Worm (Caenorhabditis elegans): ENCODE measurements around the gene pkc-1.

pkc-1 gene

ce11 chrV:12024273-12024672 is 7.7 kb downstream of the pkc-1 start (continued):
- no peak for TF ChIP-seq nhr-90 (tag; optimal IDR thresholded peaks at IDR 0.05; ENCODE audit: poor library complexity)
- no peak for TF ChIP-seq nhr-28 (tag; optimal IDR thresholded peaks at IDR 0.05)
- no peak for TF ChIP-seq ama-1 (optimal IDR thresholded peaks at IDR 0.05)
- TF ChIP-seq unc-62 (GFP tag; optimal IDR thresholded peaks at IDR 0.05) = no peak
- no peak for TF ChIP-seq egl-27 (tag; optimal IDR thresholded peaks at IDR 0.05)
- peak; percentile 20 for TF ChIP-seq dsc-1 (tag; optimal IDR thresholded peaks at IDR 0.05)
- no peak for TF ChIP-seq nhr-11 (tag; optimal IDR thresholded peaks at IDR 0.05)
- no peak for TF ChIP-seq pax-3 (tag; optimal IDR thresholded peaks at IDR 0.05)
- TF ChIP-seq egl-13 (tag; optimal IDR thresholded peaks at IDR 0.05) = peak; percentile 84
- TF ChIP-seq nhr-19 (GFP tag; conservative IDR thresholded peaks at IDR 0.05) = 0 out of 2 replicates have a peak, but pooled peaks have one; percentile 6
- TF ChIP-seq rnt-1 (tag; optimal IDR thresholded peaks at IDR 0.05) = no peak
- TF ChIP-seq lir-3 (tag; optimal IDR thresholded peaks at IDR 0.05; ENCODE audit: poor library complexity) = no peak
- TF ChIP-seq swsn-7 (tag; optimal IDR thresholded peaks at IDR 0.05) = peak; percentile 33
- TF ChIP-seq lin-39 (tag; optimal IDR thresholded peaks at IDR 0.05) = no peak
- TF ChIP-seq alr-1 (tag; optimal IDR thresholded peaks at IDR 0.05; ENCODE audit: borderline replicate concordance) = no peak
- TF ChIP-seq mef-2 (tag; optimal IDR thresholded peaks at IDR 0.05) = no peak
- TF ChIP-seq lin-15B (tag; optimal IDR thresholded peaks at IDR 0.05) = no peak
- TF ChIP-seq nhr-71 (tag; optimal IDR thresholded peaks at IDR 0.05) = peak; percentile 63
- no peak for TF ChIP-seq ces-1 (GFP tag; optimal IDR thresholded peaks at IDR 0.05)
- TF ChIP-seq elt-2 (tag; optimal IDR thresholded peaks at IDR 0.05) = no peak
- TF ChIP-seq mep-1 (tag; optimal IDR thresholded peaks at IDR 0.05) = peak; percentile 2
- no peak for TF ChIP-seq fos-1 (tag; optimal IDR thresholded peaks at IDR 0.05)
- TF ChIP-seq F16B12.6 (tag; optimal IDR thresholded peaks at IDR 0.05) = no peak
- no peak for TF ChIP-seq unc-98 (GFP tag; IDR thresholded peaks at IDR 0.05)
- TF ChIP-seq pqm-1 (tag; optimal IDR thresholded peaks at IDR 0.05) = no peak
- no peak for TF ChIP-seq C16A3.4 (tag; optimal IDR thresholded peaks at IDR 0.05)
- TF ChIP-seq lin-35 (GFP tag; optimal IDR thresholded peaks at IDR 0.05) = peak in 1 of 2 experiments; percentile 8
- no peak for TF ChIP-seq nhr-84 (tag; optimal IDR thresholded peaks at IDR 0.05)
- TF ChIP-seq unc-30 (tag; optimal IDR thresholded peaks at IDR 0.05) = no peak
- TF ChIP-seq efl-1 (optimal IDR thresholded peaks at IDR 0.05) = no peak
- TF ChIP-seq efl-1 (GFP tag; optimal IDR thresholded peaks at IDR 0.05 in 1 of 2) = no peak
- TF ChIP-seq ets-5 (GFP tag; IDR thresholded peaks at IDR 0.05) = no peak
- peak; percentile 67 for TF ChIP-seq unc-86 (tag; optimal IDR thresholded peaks at IDR 0.05)
- TF ChIP-seq hpl-2 (GFP tag; optimal IDR thresholded peaks at IDR 0.05) = no peak
- peak in 1 of 2 experiments; percentile 3 for TF ChIP-seq lsy-2 (tag; optimal IDR thresholded peaks at IDR 0.05)
- no peak for TF ChIP-seq aly-2 (tag; optimal IDR thresholded peaks at IDR 0.05)
- no peak for TF ChIP-seq nhr-12 (tag; optimal IDR thresholded peaks at IDR 0.05)
- peak; percentile 71 for TF ChIP-seq fkh-10 (GFP tag; optimal IDR thresholded peaks at IDR 0.05)

- TF ChIP-seq hlh-4 (tag; optimal IDR thresholded peaks at IDR 0.05) (no peak), pqm-1 (tag; optimal IDR thresholded peaks at IDR 0.05) (no peak), tbx-2 (tag; optimal IDR thresholded peaks at IDR 0.05) (no peak), nhr-12 (tag; optimal IDR thresholded peaks at IDR 0.05) (no peak), dpl-1 (GFP tag; optimal IDR thresholded peaks at IDR 0.05) (no peak), nhr-19 (GFP tag; conservative IDR thresholded peaks at IDR 0.05) (no peak), nhr-11 (tag; optimal IDR thresholded peaks at IDR 0.05) (no peak), vab-15 (tag; optimal IDR thresholded peaks at IDR 0.05) (no peak), skn-1 (tag; optimal IDR thresholded peaks at IDR 0.05) (no peak), isw-1 (GFP tag; IDR thresholded peaks at IDR 0.05) (no peak), nhr-76 (tag; optimal IDR thresholded peaks at IDR 0.05) (no peak), elt-2 (tag; optimal IDR thresholded peaks at IDR 0.05) (no peak), ama-1 (optimal IDR thresholded peaks at IDR 0.05) (no peak), F16B12.6 (tag; optimal IDR thresholded peaks at IDR 0.05) (no peak), fkh-4 (tag; optimal IDR thresholded peaks at IDR 0.05; ENCODE audit: borderline replicate concordance) (no peak), ztf-4 (tag; optimal IDR thresholded peaks at IDR 0.05) (no peak), unc-86 (tag; optimal IDR thresholded peaks at IDR 0.05) (no peak), nhr-237 (tag; optimal IDR thresholded peaks at IDR 0.05) (no peak)
Observed at ce11 chrV:12020940-12021339, 11.0 kb downstream of the pkc-1 start.

Measured in whole organism, L1 larva.